Worm (Caenorhabditis elegans) whole organism, midembryonic: ENCODE data around the gene F09C8.1.

Source experiments
- cog-1 ChIP-seq: sonication (generic microtip); optimal IDR thresholded peaks from 2 replicates; lab custom pipeline; 2016; ENCODE audit warnings: missing genetic modification characterization, missing compliant biosample characterization
- flt-1 ChIP-seq: fragments of 200-800 bp; sonication (Bioruptor generic); IDR thresholded peaks from 2 replicates; pipeline ENCODE4 v1.3.6; 2022; ENCODE audit warnings: missing genetic modification characterization, missing compliant biosample characterization
- klf-2 ChIP-seq: fragments of 200-800 bp; sonication (Bioruptor generic); conservative IDR thresholded peaks from 2 replicates; pipeline ENCODE4 v1.3.6; 2022; ENCODE audit warnings: missing genetic modification reagents, missing genetic modification characterization, missing compliant biosample characterization
- med-1 ChIP-seq: sonication (generic microtip); optimal IDR thresholded peaks from 2 replicates; lab custom pipeline; 2017; ENCODE audit warnings: missing genetic modification characterization, mild to moderate bottlenecking, missing compliant biosample characterization, antibody characterized with exemption, missing genetic modification reagents; ENCODE audit not compliant: insufficient read depth
- ztf-23 ChIP-seq: fragments of 200-800 bp; sonication (Bioruptor generic); IDR thresholded peaks from 2 replicates; pipeline ENCODE4 v1.3.6; 2022; ENCODE audit warnings: missing genetic modification reagents, missing genetic modification characterization, missing compliant biosample characterization
- ztf-29 ChIP-seq: fragments of 200-800 bp; sonication (Bioruptor generic); IDR thresholded peaks from 2 replicates; pipeline ENCODE4 v1.3.6; 2022; ENCODE audit warnings: missing genetic modification reagents, missing genetic modification characterization, missing compliant biosample characterization

ce11 chrX:16124290-16124689 is 39.0 kb downstream of the F09C8.1 start:
- TF ChIP-seq cog-1 (tag; lab: Kevin White, UChicago) (no peak), klf-2 (GFP tag; lab: Robert Waterston, UW) (no peak), ztf-23 (GFP tag; lab: Robert Waterston, UW) (no peak), ztf-29 (GFP tag; lab: Robert Waterston, UW) (no peak), flt-1 (GFP tag; lab: Robert Waterston, UW) (no peak), med-1 (GFP tag; lab: Kevin White, UChicago) (no peak)
